Fruit fly (Drosophila melanogaster) whole organism, wandering third instar larva: Measurements from ENCODE around the gene CG14567.
A peak's percentile ranks its signal among the peaks of the same experiment; 100 is the strongest.

Experiments
- Abd-B ChIP-seq: fragments of >200 bp; optimal IDR thresholded peaks from 2 replicates; lab custom pipeline; 2017; ENCODE audit warnings: missing biosample characterization, missing genetic modification characterization
- CG32264 ChIP-seq: fragments of 200-800 bp; sonication (Bioruptor generic); optimal IDR thresholded peaks from 2 replicates; lab custom pipeline; 2016; ENCODE audit warnings: missing biosample characterization, missing genetic modification characterization
- CG9705 ChIP-seq: fragments of 200-800 bp; sonication (Bioruptor generic); optimal IDR thresholded peaks from 2 replicates; lab custom pipeline; 2018; ENCODE audit warnings: missing biosample characterization, mild to moderate bottlenecking, missing genetic modification characterization
- CrebA ChIP-seq: fragments of 200-800 bp; sonication (Bioruptor generic); optimal IDR thresholded peaks from 2 replicates; lab custom pipeline; 2016; ENCODE audit warnings: missing biosample characterization, mild to moderate bottlenecking, missing genetic modification characterization, borderline replicate concordance
- Dfd ChIP-seq: fragments of >200 bp; optimal IDR thresholded peaks from 2 replicates; lab custom pipeline; 2017; ENCODE audit warnings: missing biosample characterization, missing genetic modification characterization
- GATAd ChIP-seq: sonication (Bioruptor generic); optimal IDR thresholded peaks from 2 replicates; lab custom pipeline; 2016; ENCODE audit warnings: missing biosample characterization, missing genetic modification characterization
- HLH106 ChIP-seq: fragments of 200-800 bp; optimal IDR thresholded peaks from 3 replicates; lab custom pipeline; 2019; ENCODE audit warnings: missing biosample characterization, mild to moderate bottlenecking, missing genetic modification characterization, moderate library complexity
- Hnf4 ChIP-seq: fragments of 200-800 bp; sonication (Bioruptor generic); optimal IDR thresholded peaks from 2 replicates; lab custom pipeline; 2016; ENCODE audit warnings: missing biosample characterization, mild to moderate bottlenecking, missing genetic modification characterization
- Hr78 ChIP-seq: fragments of >200 bp; optimal IDR thresholded peaks from 2 replicates; lab custom pipeline; 2017; ENCODE audit warnings: missing biosample characterization, missing genetic modification characterization
- Hr83 ChIP-seq: fragments of 200-300 bp; sonication (Bioruptor generic); optimal IDR thresholded peaks from 2 replicates; lab custom pipeline; 2016; ENCODE audit warnings: missing biosample characterization, mild to moderate bottlenecking, missing genetic modification characterization, moderate library complexity; ENCODE audit not compliant: poor library complexity, severe bottlenecking
- Jra ChIP-seq: sonication (Bioruptor generic); optimal IDR thresholded peaks from 2 replicates; lab custom pipeline; 2016; ENCODE audit warnings: missing biosample characterization, missing genetic modification characterization
- Mio ChIP-seq: sonication (Bioruptor generic); optimal IDR thresholded peaks from 2 replicates; lab custom pipeline; 2016; ENCODE audit warnings: missing biosample characterization, missing genetic modification characterization
- Myc ChIP-seq: fragments of >200 bp; optimal IDR thresholded peaks from 2 replicates; lab custom pipeline; 2017
- N ChIP-seq: fragments of >200 bp; optimal IDR thresholded peaks from 2 replicates; lab custom pipeline; 2018; ENCODE audit warnings: missing biosample characterization, missing external identifiers, missing genetic modification characterization
- OdsH ChIP-seq: fragments of 200-800 bp; sonication (Bioruptor generic); optimal IDR thresholded peaks from 2 replicates; lab custom pipeline; 2016; ENCODE audit warnings: missing biosample characterization, mild to moderate bottlenecking, missing genetic modification characterization
- Rel ChIP-seq, 2 experiments: fragments of 200-800 bp; sonication (Bioruptor generic) in 1 of 2; optimal IDR thresholded peaks; 2 replicates in 1 of 2; 3 replicates in 1 of 2; lab custom pipeline; 2016 to 2019; ENCODE audit warnings: mild to moderate bottlenecking in 2 of 2, missing biosample characterization in 2 of 2, missing genetic modification characterization in 2 of 2, moderate library complexity in 1 of 2
- Sp1 ChIP-seq: fragments of 200-800 bp; sonication (Bioruptor generic); optimal IDR thresholded peaks from 3 replicates; lab custom pipeline; 2019; ENCODE audit warnings: missing biosample characterization, mild to moderate bottlenecking, missing genetic modification characterization, moderate library complexity
- Vsx2 ChIP-seq: fragments of 200-300, 225-300 bp; sonication (Bioruptor generic); optimal IDR thresholded peaks from 2 replicates; lab custom pipeline; 2018; ENCODE audit warnings: missing biosample characterization, missing genetic modification characterization; ENCODE audit not compliant: partially characterized antibody
- br ChIP-seq: fragments of 200-800 bp; sonication (Bioruptor generic); optimal IDR thresholded peaks from 2 replicates; lab custom pipeline; 2016; ENCODE audit warnings: missing biosample characterization, missing genetic modification characterization
- brk ChIP-seq: fragments of 200-800 bp; sonication (Bioruptor generic); optimal IDR thresholded peaks from 2 replicates; lab custom pipeline; 2016; ENCODE audit warnings: missing biosample characterization, mild to moderate bottlenecking, missing genetic modification characterization
- dl ChIP-seq, 2 experiments: fragments of 175-275, 200-275 bp in 1 of 2; fragments of 200-275 bp in 1 of 2; sonication (Bioruptor generic); optimal IDR thresholded peaks; lab custom pipeline; 2018; ENCODE audit warnings: mild to moderate bottlenecking in 2 of 2, missing biosample characterization in 2 of 2, missing genetic modification characterization in 2 of 2, moderate library complexity in 2 of 2; ENCODE audit not compliant: partially characterized antibody in 2 of 2, insufficient read depth in 1 of 2
- dmrt93B ChIP-seq: fragments of 200-800 bp; sonication (Bioruptor generic); optimal IDR thresholded peaks from 2 replicates; lab custom pipeline; 2018; ENCODE audit warnings: missing biosample characterization, mild to moderate bottlenecking, missing genetic modification characterization
- dsf ChIP-seq: sonication (Bioruptor generic); optimal IDR thresholded peaks from 2 replicates; lab custom pipeline; 2016; ENCODE audit warnings: missing biosample characterization, missing genetic modification characterization, borderline replicate concordance
- ey ChIP-seq: fragments of 200-800 bp; sonication (Bioruptor generic); optimal IDR thresholded peaks from 2 replicates; lab custom pipeline; 2016; ENCODE audit warnings: missing biosample characterization, missing genetic modification characterization
- foxo ChIP-seq, 2 experiments: fragments of 200-800 bp; sonication (Bioruptor generic); optimal IDR thresholded peaks; 2 replicates in 1 of 2; 3 replicates in 1 of 2; lab custom pipeline; 2016 to 2017; ENCODE audit warnings: missing biosample characterization in 2 of 2, missing genetic modification characterization in 2 of 2
- fru ChIP-seq: fragments of 200-800 bp; sonication (Bioruptor generic); optimal IDR thresholded peaks from 3 replicates; lab custom pipeline; 2016; ENCODE audit warnings: missing biosample characterization, mild to moderate bottlenecking, missing genetic modification characterization
- h ChIP-seq: fragments of 200-800 bp; sonication (Bioruptor generic); optimal IDR thresholded peaks from 3 replicates; lab custom pipeline; 2016; ENCODE audit warnings: missing biosample characterization, mild to moderate bottlenecking, missing genetic modification characterization
- jim ChIP-seq: fragments of 175-275, 200-325 bp; sonication (Bioruptor generic); optimal IDR thresholded peaks from 2 replicates; lab custom pipeline; 2016; ENCODE audit warnings: missing biosample characterization, mild to moderate bottlenecking, missing genetic modification characterization
- lola ChIP-seq: fragments of >200 bp; optimal IDR thresholded peaks from 2 replicates; lab custom pipeline; 2017; ENCODE audit warnings: missing biosample characterization, missing genetic modification characterization
- pan ChIP-seq: fragments of >200 bp; optimal IDR thresholded peaks from 2 replicates; lab custom pipeline; 2017
- psq ChIP-seq: fragments of 200-800 bp; sonication (Bioruptor generic); optimal IDR thresholded peaks from 3 replicates; lab custom pipeline; 2017; ENCODE audit warnings: missing biosample characterization, mild to moderate bottlenecking, missing genetic modification characterization, moderate library complexity
- rgr ChIP-seq: fragments of 200-800 bp; sonication (Bioruptor generic); optimal IDR thresholded peaks from 3 replicates; lab custom pipeline; 2016; ENCODE audit warnings: missing biosample characterization, mild to moderate bottlenecking, missing genetic modification characterization
- sage ChIP-seq: fragments of 200-800 bp; sonication (Bioruptor generic); optimal IDR thresholded peaks from 2 replicates; lab custom pipeline; 2016; ENCODE audit warnings: missing biosample characterization, mild to moderate bottlenecking, missing genetic modification characterization
- sv ChIP-seq: fragments of 200-800 bp; sonication (Bioruptor generic); optimal IDR thresholded peaks from 3 replicates; lab custom pipeline; 2016; ENCODE audit warnings: missing biosample characterization, missing genetic modification characterization
- tai ChIP-seq: sonication (Bioruptor generic); optimal IDR thresholded peaks from 2 replicates; lab custom pipeline; 2016; ENCODE audit warnings: missing biosample characterization, missing genetic modification characterization
- usp ChIP-seq: fragments of >200 bp; optimal IDR thresholded peaks from 2 replicates; lab custom pipeline; 2017; ENCODE audit warnings: missing biosample characterization, missing genetic modification characterization

The CG14567 gene

DNA sequence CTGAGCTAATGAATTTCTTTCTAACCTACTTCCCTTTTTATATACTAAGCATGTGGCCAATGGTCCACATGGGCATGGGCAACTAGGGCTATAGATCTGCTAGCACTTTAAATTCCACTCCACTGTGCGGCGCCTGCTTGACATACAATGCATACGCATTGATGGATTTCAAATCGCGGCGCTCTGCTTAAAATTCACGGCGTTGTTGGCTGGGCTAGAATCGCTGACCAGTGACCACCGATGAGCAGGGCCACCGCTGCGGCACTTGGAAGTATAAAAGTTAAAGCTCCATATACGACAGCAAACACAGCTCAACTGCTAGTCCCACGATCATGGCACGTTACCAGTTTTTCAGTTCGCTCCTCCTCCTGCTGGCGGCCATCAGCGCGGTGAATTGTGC lies 4.4 kb downstream of the CG14567 start, which contains the start of gene CG14573:
Gene CG14573, plus strand, starts transcription at position 301 of the 400 bp plus-strand sequence.
- TF ChIP-seq GATAd (no peak), lola (GFP tag; lab: Kevin White, UChicago) (no peak), Vsx2 (no peak), Jra (GFP tag; lab: Kevin White, UChicago) (no peak)

DNA sequence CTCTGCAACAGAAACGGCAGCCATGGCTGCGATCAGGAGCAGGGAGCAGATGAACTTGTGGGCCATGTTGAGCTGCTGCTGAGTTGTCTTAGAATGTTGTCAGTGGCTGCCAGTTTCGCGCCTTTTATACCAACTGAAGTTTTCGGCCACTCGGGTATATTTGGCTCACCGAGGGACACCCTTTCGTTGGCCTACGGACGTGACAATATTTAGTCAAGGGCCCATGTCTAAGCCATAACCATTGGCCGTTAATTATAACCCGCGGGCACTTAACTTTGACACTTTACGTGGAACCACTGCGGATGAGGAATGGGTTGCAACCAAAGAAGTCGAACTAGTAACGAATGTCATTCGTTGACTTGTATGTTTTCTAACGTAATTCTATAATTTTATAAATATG lies 4.8 kb downstream of the CG14567 start, which contains the start of gene CG14568:
Gene CG14568, minus strand, starts transcription at position 101 of the 400 bp plus-strand sequence.
- TF ChIP-seq dmrt93B (GFP tag; lab: Kevin White, UChicago), result no peak
- TF ChIP-seq CG9705, result no peak
- no peak for TF ChIP-seq dsf (GFP tag; lab: Kevin White, UChicago)
- TF ChIP-seq CG32264 (GFP tag; lab: Kevin White, UChicago), result no peak
- TF ChIP-seq Hr78 (GFP tag; lab: Kevin White, UChicago), result no peak
- TF ChIP-seq Jra (GFP tag; lab: Kevin White, UChicago), result no peak
- no peak for TF ChIP-seq tai (GFP tag; lab: Kevin White, UChicago)
- no peak for TF ChIP-seq pan (lab: Kevin White, UChicago)
- no peak for TF ChIP-seq foxo (GFP tag; optimal IDR thresholded peaks at IDR 0.05; lab: Kevin White, UChicago)
- no peak for TF ChIP-seq GATAd
- TF ChIP-seq Rel (GFP tag; optimal IDR thresholded peaks at IDR 0.05; lab: Kevin White, UChicago), result no peak
- TF ChIP-seq Rel (tag; optimal IDR thresholded peaks at IDR 0.05; lab: Kevin White, UChicago), result no peak
- no peak for TF ChIP-seq sv (GFP tag; lab: Kevin White, UChicago)

DNA sequence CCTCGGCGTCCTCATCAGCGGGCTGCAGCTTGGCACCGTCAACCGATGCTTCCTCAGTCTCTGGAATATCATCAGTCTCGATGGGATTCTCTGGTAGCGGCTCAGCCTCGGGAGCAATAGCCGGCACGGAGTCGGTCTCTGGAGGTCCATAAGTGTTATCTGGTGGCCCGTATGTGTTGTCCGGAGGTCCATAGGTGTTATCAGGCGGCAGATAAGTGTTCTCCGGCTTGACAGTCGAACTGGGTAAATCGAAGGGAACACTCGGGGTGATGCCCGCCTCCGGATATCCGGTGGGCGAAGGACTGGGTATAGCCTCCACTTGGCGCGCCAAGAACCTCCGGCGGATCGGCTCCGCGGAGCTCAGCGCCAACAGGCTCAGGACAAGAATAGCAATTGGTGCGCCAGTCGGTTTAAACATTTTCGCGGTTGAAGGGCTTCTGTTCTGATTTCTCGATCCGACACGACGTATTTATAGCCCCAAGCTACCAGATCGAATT lies 7.1 kb downstream of the CG14567 start, which contains the start of gene CG14569:
Gene CG14569, minus strand, starts transcription at position 447 of the 497 bp plus-strand sequence.
- TF ChIP-seq Jra (GFP tag; lab: Kevin White, UChicago) (no peak), Abd-B (GFP tag; lab: Kevin White, UChicago) (no peak), ey (GFP tag; lab: Kevin White, UChicago) (no peak), pan (lab: Kevin White, UChicago) (no peak), CrebA (GFP tag; lab: Kevin White, UChicago) (no peak), usp (GFP tag; lab: Kevin White, UChicago) (no peak), N (GFP tag; lab: Kevin White, UChicago) (no peak), dsf (GFP tag; lab: Kevin White, UChicago) (no peak)

DNA sequence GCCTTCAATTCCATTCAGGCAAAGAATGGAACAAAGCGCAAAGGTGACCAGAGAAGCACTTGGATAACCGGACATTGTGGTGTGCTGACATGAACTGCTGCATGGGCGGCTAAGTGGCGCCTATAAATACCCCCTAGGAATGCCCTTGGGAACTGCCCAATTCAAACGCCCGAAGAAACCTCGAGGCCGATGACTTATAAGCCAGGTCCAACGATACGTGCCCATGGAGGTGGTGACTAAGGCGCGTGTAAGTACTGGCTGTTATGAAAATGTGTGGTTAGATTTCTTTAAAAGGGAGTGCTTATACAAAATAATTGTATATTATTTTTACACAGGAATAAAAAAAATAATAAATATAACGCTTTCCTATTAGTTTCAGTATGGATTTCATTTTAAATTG lies 7.9 kb downstream of the CG14567 start, which contains the start of gene CG14570:
Gene CG14570, minus strand, starts transcription at position 101 of the 400 bp plus-strand sequence.
- TF ChIP-seq rgr (GFP tag; lab: Kevin White, UChicago) (no peak), Myc (no peak), tai (GFP tag; lab: Kevin White, UChicago) (no peak), Hr83 (GFP tag; lab: Kevin White, UChicago) (no peak), Jra (GFP tag; lab: Kevin White, UChicago) (no peak), CrebA (GFP tag; lab: Kevin White, UChicago) (no peak), Hnf4 (GFP tag; lab: Kevin White, UChicago) (no peak), dsf (GFP tag; lab: Kevin White, UChicago) (no peak), sv (GFP tag; lab: Kevin White, UChicago) (no peak), Mio (no peak), dl (GFP tag; optimal IDR thresholded peaks at IDR 0.05; lab: Kevin White, UChicago; ENCODE audit: insufficient read depth in 1 of 2, partially characterized antibody in 2 of 2) (no peak)

DNA sequence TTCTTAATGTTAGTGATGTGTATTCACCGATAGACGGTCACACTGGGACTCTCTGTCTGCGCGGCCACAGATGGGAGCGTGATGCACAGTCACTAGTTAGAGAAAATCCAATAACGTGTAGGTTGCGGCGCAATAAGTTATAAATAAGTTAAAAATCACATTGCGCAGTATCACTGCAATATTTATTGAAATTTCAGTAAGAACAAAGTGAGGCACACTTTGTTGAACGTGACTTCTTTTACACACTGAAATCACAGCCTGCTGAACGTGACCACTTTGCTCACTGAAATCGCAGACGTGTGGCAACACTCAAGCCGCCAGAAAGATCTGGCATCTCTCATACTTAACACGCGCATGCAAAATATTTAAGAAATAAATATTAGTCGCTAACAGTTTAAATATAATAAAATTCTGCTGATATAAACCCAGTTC lies 9.6 kb downstream of the CG14567 start, which contains the start of the genes CG11247 and Polr2H:
Gene CG11247, minus strand, starts transcription at position 191 of the 432 bp plus-strand sequence.
Gene Polr2H, plus strand, starts transcription at position 317 of the 432 bp plus-strand sequence.
- TF ChIP-seq Hr78 (GFP tag; lab: Kevin White, UChicago), result no peak
- no peak for TF ChIP-seq N (GFP tag; lab: Kevin White, UChicago)
- peak in 1 of 2 experiments; percentile 92 for TF ChIP-seq foxo (GFP tag; optimal IDR thresholded peaks at IDR 0.05; lab: Kevin White, UChicago)
- peak; percentile 80 for TF ChIP-seq psq (GFP tag; lab: Kevin White, UChicago)
- TF ChIP-seq Rel (GFP tag; optimal IDR thresholded peaks at IDR 0.05; lab: Kevin White, UChicago), result no peak
- peak; percentile 86 for TF ChIP-seq Rel (tag; optimal IDR thresholded peaks at IDR 0.05; lab: Kevin White, UChicago)
- TF ChIP-seq sage (GFP tag; lab: Kevin White, UChicago), result peak; percentile 38
- peak; percentile 90 for TF ChIP-seq h (GFP tag; lab: Kevin White, UChicago)
- no peak for TF ChIP-seq tai (GFP tag; lab: Kevin White, UChicago)
- TF ChIP-seq OdsH (GFP tag; lab: Kevin White, UChicago), result peak; percentile 81
- peak; percentile 75 for TF ChIP-seq CG9705
- peak; percentile 91 for TF ChIP-seq ey (GFP tag; lab: Kevin White, UChicago)
- TF ChIP-seq Sp1 (GFP tag; lab: Kevin White, UChicago), result peak; percentile 74
- peak; percentile 93 for TF ChIP-seq Hnf4 (GFP tag; lab: Kevin White, UChicago)
- peak; percentile 90 for TF ChIP-seq HLH106 (tag; lab: Kevin White, UChicago)
- TF ChIP-seq Dfd (GFP tag; lab: Kevin White, UChicago), result no peak
- TF ChIP-seq GATAd, result peak; percentile 69
- peak; percentile 86 for TF ChIP-seq br (GFP tag; lab: Kevin White, UChicago)
- TF ChIP-seq Vsx2, result no peak
- peak; percentile 90 for TF ChIP-seq rgr (GFP tag; lab: Kevin White, UChicago)
- TF ChIP-seq jim (GFP tag; lab: Kevin White, UChicago), result peak; percentile 27
- peak; percentile 88 for TF ChIP-seq Hr83 (GFP tag; lab: Kevin White, UChicago)
- TF ChIP-seq brk (GFP tag; lab: Kevin White, UChicago), result peak; percentile 77
- no peak for TF ChIP-seq usp (GFP tag; lab: Kevin White, UChicago)
- TF ChIP-seq Myc, result peak; percentile 56
- no peak for TF ChIP-seq pan (lab: Kevin White, UChicago)
- TF ChIP-seq fru (GFP tag; lab: Kevin White, UChicago), result peak; percentile 86
- no peak for TF ChIP-seq Abd-B (GFP tag; lab: Kevin White, UChicago)
- TF ChIP-seq Mio, result peak; percentile 3
- TF ChIP-seq dsf (GFP tag; lab: Kevin White, UChicago), result peak; percentile 60
